Worm (Caenorhabditis elegans): Measurements from ENCODE around the gene C40A11.7.

DNA sequence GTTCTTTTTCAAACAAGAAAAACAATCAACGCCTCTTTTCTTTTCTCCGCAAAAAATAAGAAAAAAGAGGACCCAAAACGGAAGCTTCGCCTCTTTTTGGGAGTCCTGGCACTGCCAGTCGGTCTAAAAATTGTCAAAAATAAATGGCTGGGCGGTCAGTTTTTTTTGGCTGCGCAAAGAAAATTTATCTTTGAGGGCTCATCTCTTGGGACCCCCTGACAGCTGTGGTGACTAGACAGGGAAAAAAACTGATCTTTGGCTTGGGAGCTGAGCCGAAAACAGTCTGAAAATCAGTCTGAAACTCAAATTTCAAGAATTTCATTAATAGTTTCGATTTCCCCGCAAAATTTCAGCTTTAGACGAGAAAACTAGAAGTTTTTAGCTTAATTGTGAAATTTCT, 40.1 kb upstream of the C40A11.7 start:
- TF ChIP-seq unc-39 (tag; optimal IDR thresholded peaks at IDR 0.05), result no peak
- TF ChIP-seq unc-62 (GFP tag; optimal IDR thresholded peaks at IDR 0.05), result no peak
- TF ChIP-seq crh-2 (tag; optimal IDR thresholded peaks at IDR 0.05), result no peak
- TF ChIP-seq nhr-23 (tag; optimal IDR thresholded peaks at IDR 0.05), result no peak
- no peak for TF ChIP-seq nhr-6 (tag; optimal IDR thresholded peaks at IDR 0.05)
- no peak for TF ChIP-seq nhr-11 (tag; optimal IDR thresholded peaks at IDR 0.05)
- no peak for TF ChIP-seq mab-5 (tag; optimal IDR thresholded peaks at IDR 0.05)
- no peak for TF ChIP-seq ztf-11 (tag; optimal IDR thresholded peaks at IDR 0.05)
- TF ChIP-seq fos-1 (tag; optimal IDR thresholded peaks at IDR 0.05), result no peak
- TF ChIP-seq mdl-1 (tag; optimal IDR thresholded peaks at IDR 0.05), result no peak

All from whole organism, L2 larva.